Fruit fly (Drosophila melanogaster): Measurements from ENCODE around the gene CG5078.
A peak's percentile ranks its signal among the peaks of the same experiment; 100 is the strongest.

The CG5078 gene

DNA sequence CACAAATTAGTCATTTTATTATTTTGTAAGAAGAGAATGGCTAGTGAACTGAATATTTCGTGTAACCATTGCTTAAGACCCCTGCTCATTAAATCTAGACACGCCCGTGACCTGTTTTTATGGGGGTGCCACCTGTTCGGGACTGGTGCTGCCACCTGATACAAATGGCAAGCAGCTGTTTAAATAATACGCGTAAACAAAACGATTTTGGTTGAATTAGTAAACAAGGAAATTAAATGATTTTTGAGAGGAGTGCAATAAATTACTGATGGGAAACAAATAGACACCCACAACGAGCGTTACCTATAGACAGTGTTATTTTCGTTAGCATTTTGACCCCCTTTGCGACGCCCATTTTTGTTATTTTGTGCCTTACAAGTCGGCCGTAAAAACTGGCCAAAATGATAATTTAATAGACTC, 31.0 kb upstream of the CG5078 start (continued):
- TF ChIP-seq Chrac-16 (GFP tag; optimal IDR thresholded peaks at IDR 0.05) (peak; percentile 88), trh (GFP tag; optimal IDR thresholded peaks at IDR 0.05) (peak; percentile 84), Nf-YB (GFP tag; optimal IDR thresholded peaks at IDR 0.05) (peak; percentile 63), dpn (GFP tag; optimal IDR thresholded peaks at IDR 0.05) (peak; percentile 89 to 94), seq (GFP tag; IDR thresholded peaks at IDR 0.05) (no peak), CG10565 (GFP tag; optimal IDR thresholded peaks at IDR 0.05) (no peak), Antp (GFP tag; optimal IDR thresholded peaks at IDR 0.05) (peak; percentile 79), CG34376 (GFP tag; optimal IDR thresholded peaks at IDR 0.05) (peak; percentile 84), HLH4C (GFP tag; IDR thresholded peaks at IDR 0.05; ENCODE audit: partially characterized antibody) (no peak), NFAT (GFP tag; IDR thresholded peaks at IDR 0.05) (no peak), Ssrp (tag; optimal IDR thresholded peaks at IDR 0.05) (peak; percentile 66), CG8944 (GFP tag; optimal IDR thresholded peaks at IDR 0.05) (peak; percentile 89), trem (tag; optimal IDR thresholded peaks at IDR 0.05) (peak; percentile 70), CG11504 (tag; optimal IDR thresholded peaks at IDR 0.05) (peak; percentile 88), CG13424 (tag; optimal IDR thresholded peaks at IDR 0.05) (peak; percentile 89), Abd-B (GFP tag; optimal IDR thresholded peaks at IDR 0.05) (peak; percentile 84), CG4404 (GFP tag; IDR thresholded peaks at IDR 0.05) (no peak), tna (GFP tag; IDR thresholded peaks at IDR 0.05; ENCODE audit: partially characterized antibody) (no peak), Taf1 (GFP tag; IDR thresholded peaks at IDR 0.05) (no peak), Med (GFP tag) (peak; percentile 98), CG12299 (tag; optimal IDR thresholded peaks at IDR 0.05) (peak; percentile 75), scrt (GFP tag; optimal IDR thresholded peaks at IDR 0.05) (peak; percentile 76), cas (GFP tag; IDR thresholded peaks at IDR 0.05) (no peak), cwo (GFP tag; optimal IDR thresholded peaks at IDR 0.05) (peak; percentile 84), CG7372 (GFP tag; IDR thresholded peaks at IDR 0.05) (no peak), CG12219 (GFP tag; optimal IDR thresholded peaks at IDR 0.05) (peak; percentile 55), Scr (GFP tag; IDR thresholded peaks at IDR 0.05; ENCODE audit: partially characterized antibody) (no peak), CG6175 (GFP tag; IDR thresholded peaks at IDR 0.05) (no peak), kay (GFP tag; optimal IDR thresholded peaks at IDR 0.05) (peak; percentile 76), sima (GFP tag; optimal IDR thresholded peaks at IDR 0.05) (peak; percentile 59), Trl (optimal IDR thresholded peaks at IDR 0.05) (no peak), Trl (GFP tag; optimal IDR thresholded peaks at IDR 0.05) (peak; percentile 90), CG34224 (GFP tag; IDR thresholded peaks at IDR 0.05; ENCODE audit: partially characterized antibody) (no peak), Awh (GFP tag; IDR thresholded peaks at IDR 0.05) (no peak), zfh1 (GFP tag; IDR thresholded peaks at IDR 0.05) (no peak), peb (GFP tag; IDR thresholded peaks at IDR 0.05) (no peak), az2 (GFP tag; optimal IDR thresholded peaks at IDR 0.05) (peak; percentile 90), gcm2 (GFP tag; optimal IDR thresholded peaks at IDR 0.05) (peak; percentile 47), ems (GFP tag; optimal IDR thresholded peaks at IDR 0.05) (peak; percentile 74), CG8924 (tag; optimal IDR thresholded peaks at IDR 0.05) (peak; percentile 91), CG4360 (GFP tag; IDR thresholded peaks at IDR 0.05) (no peak), Hmx (GFP tag; optimal IDR thresholded peaks at IDR 0.05) (peak; percentile 34), Asciz (GFP tag; optimal IDR thresholded peaks at IDR 0.05) (peak; percentile 71), Dip2 (GFP tag; IDR thresholded peaks at IDR 0.05) (no peak), H15 (GFP tag; IDR thresholded peaks at IDR 0.05) (no peak), ac (GFP tag; optimal IDR thresholded peaks at IDR 0.05) (peak; percentile 70), CG6813 (GFP tag; optimal IDR thresholded peaks at IDR 0.05) (peak; percentile 82), salm (tag; optimal IDR thresholded peaks at IDR 0.05) (peak; percentile 37), CG2199 (GFP tag; IDR thresholded peaks at IDR 0.05) (no peak), dati (GFP tag; IDR thresholded peaks at IDR 0.05) (no peak), hbn (GFP tag; IDR thresholded peaks at IDR 0.05; ENCODE audit: partially characterized antibody) (no peak), gce (GFP tag; IDR thresholded peaks at IDR 0.05) (no peak)
